Worm (Caenorhabditis elegans) whole organism, L4 larva: ENCODE data around the gene Y61A9LA.10.

Experiments used
- fkh-10 ChIP-seq: fragments of 150-350 bp; optimal IDR thresholded peaks from 2 replicates; lab custom pipeline; 2014; ENCODE audit warnings: missing biosample characterization, missing genetic modification reagents, missing genetic modification characterization
- hlh-11 ChIP-seq: fragments of 200-800 bp; sonication (Bioruptor generic); optimal IDR thresholded peaks from 2 replicates; lab custom pipeline; 2018; ENCODE audit warnings: mild to moderate bottlenecking, missing genetic modification characterization, missing compliant biosample characterization
- nhr-11 ChIP-seq: fragments of 150-350 bp; optimal IDR thresholded peaks from 2 replicates; lab custom pipeline; 2014; ENCODE audit warnings: missing biosample characterization, missing genetic modification characterization
- set-16 ChIP-seq: fragments of 200-800 bp; sonication (Bioruptor generic); IDR thresholded peaks from 2 replicates; pipeline ENCODE4 v1.3.6; 2022; ENCODE audit warnings: missing genetic modification reagents, missing genetic modification characterization, missing compliant biosample characterization
- skn-1 ChIP-seq: fragments of 150-350 bp; optimal IDR thresholded peaks from 2 replicates; lab custom pipeline; 2014; ENCODE audit warnings: missing biosample characterization, missing genetic modification characterization

- TF ChIP-seq fkh-10 (GFP tag; lab: Kevin White, UChicago) (no peak), skn-1 (no peak), set-16 (GFP tag; lab: Robert Waterston, UW) (no peak), hlh-11 (tag; lab: Kevin White, UChicago) (no peak), nhr-11 (no peak)
Measured at ce11 chrV:4598489-4598888, 17.1 kb downstream of the Y61A9LA.10 start.
